Worm (Caenorhabditis elegans): ENCODE measurements around the gene nhr-119.

nhr-119 gene

DNA sequence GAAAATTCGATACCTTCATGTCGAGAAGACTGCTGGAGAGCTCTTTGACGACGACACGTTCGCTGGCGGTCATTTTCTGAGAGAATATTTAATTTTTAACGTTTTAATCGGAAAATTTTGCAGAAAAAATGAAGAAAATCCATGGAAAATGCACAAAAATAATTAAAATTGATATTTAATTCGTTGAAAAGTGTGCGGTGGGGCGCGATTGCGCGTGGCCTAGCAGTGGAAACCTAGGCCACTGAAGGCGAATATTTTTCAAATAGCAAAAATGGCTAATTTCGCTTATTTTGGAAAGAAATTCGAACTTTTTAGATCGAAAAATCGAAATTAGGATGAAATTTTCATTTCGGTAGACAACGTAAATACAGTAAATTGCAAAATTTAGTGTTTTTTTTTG is 47.9 kb downstream of the nhr-119 start, which contains the start of gene F29A7.6:
TSS of gene F29A7.6 (minus strand) at position 76 of the 400 bp plus-strand sequence.
- TF ChIP-seq unc-62 (GFP tag; optimal IDR thresholded peaks at IDR 0.05) = no peak

DNA sequence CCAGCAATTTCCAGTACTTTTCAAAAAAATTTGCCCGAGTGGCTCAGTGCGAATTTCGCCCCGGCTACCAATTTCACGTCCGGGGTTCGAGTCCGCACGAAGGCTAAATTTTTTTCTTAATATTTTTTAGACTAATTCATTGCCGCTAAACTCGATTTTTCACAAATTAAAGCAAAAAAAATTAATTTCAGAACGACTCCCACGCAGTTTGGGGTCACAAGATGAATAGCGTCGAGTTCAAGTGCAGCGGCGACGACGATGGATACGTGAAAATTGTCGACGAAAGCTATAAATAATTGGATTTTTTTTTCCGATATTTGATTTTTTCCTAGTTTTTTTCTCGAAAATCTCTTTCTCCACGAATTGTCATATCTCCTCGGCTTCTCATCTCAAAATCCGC is 49.1 kb downstream of the nhr-119 start:
- TF ChIP-seq unc-62 (GFP tag; optimal IDR thresholded peaks at IDR 0.05) = no peak

DNA sequence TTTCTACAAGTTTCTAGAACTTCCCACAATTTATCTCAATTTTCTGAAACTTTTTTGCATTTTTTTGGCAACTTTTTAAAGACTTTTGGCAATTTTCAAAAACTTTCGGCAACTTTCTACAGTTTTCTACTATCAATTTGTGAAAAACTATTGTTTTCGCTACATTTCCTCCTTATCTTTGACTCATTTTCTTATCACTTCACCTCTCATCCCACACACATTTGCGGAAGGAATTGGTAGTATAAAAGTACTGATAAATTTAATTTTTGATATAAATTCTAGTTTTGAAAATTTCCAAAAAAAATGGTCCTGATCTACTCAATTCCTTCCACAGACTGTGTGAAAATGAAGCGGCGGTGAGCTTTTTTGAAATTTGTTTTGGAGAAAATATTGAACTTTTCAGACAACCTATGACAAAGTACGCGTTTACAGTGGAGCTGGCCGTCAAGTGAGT is 50.8 kb downstream of the nhr-119 start, which contains the start of gene F29A7.4:
TSS of gene F29A7.4 (plus strand) at position 404 of the 454 bp plus-strand sequence.
- TF ChIP-seq unc-62 (GFP tag; optimal IDR thresholded peaks at IDR 0.05) = no peak

DNA sequence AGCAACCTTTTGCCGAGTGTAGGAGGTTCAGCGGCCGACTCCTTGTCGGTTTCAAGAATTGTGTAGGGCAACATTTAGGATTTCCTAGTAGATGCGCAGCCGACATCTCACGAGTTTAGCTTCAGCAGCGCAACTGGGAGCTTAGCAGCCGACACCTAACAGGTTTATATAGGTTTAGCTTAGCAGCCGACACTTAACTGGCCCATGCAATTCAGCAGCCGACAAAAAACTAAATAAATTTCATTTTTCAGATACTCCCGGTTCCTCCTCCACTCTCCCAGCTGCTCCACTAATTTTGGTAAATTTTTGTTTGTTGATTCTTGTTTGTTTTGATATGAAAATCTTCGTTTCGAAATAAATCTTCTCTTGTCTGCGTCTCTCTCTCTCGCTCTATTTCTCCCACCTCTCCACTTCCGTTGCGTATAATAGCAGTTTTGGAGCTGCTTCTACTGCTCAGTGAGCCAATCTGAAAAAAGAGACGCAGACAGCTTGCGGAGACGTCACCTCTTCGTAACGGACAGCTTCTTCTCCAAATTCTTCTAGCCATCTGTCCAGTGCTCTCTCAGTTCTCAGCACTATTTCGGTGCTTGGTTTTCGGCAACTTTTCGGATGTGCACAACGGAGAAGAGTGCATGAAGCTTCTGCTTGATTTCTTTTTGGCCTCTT is 52.3 kb downstream of the nhr-119 start:
- no peak for TF ChIP-seq unc-62 (GFP tag; optimal IDR thresholded peaks at IDR 0.05)
